Fruit fly (Drosophila melanogaster) whole organism, larva: ENCODE results near the gene KrT95D.

Experiments used
- noc ChIP-seq: fragments of 200-800 bp; sonication (Bioruptor generic); optimal IDR thresholded peaks from 3 replicates; lab custom pipeline; 2019; ENCODE audit warnings: missing biosample characterization, mild to moderate bottlenecking, missing genetic modification characterization, moderate library complexity

The KrT95D gene

dm6 chr3R:24031825-24032523 is at the start of gene KrT95D, which contains the start of gene Mettl3:
KrT95D (minus strand) TSS chr3R:24031827.
Mettl3 (plus strand) TSS chr3R:24032157.
- TF ChIP-seq noc (tag; lab: Kevin White, UChicago), result no peak

dm6 chr3R:24079613-24080012 is 48.0 kb upstream of the KrT95D start:
- TF ChIP-seq noc (tag; lab: Kevin White, UChicago), result no peak

dm6 chr3R:24079110-24079509 is 47.5 kb upstream of the KrT95D start:
- no peak for TF ChIP-seq noc (tag; lab: Kevin White, UChicago)

- TF ChIP-seq noc (tag; lab: Kevin White, UChicago), result no peak
Measured at dm6 chr3R:24073703-24074102, 42.1 kb upstream of the KrT95D start.

dm6 chr3R:24069965-24070364 is 38.3 kb upstream of the KrT95D start:
- no peak for TF ChIP-seq noc (tag; lab: Kevin White, UChicago)

dm6 chr3R:24068830-24069229 is 37.2 kb upstream of the KrT95D start:
- no peak for TF ChIP-seq noc (tag; lab: Kevin White, UChicago)

dm6 chr3R:24065718-24066117 is 34.1 kb upstream of the KrT95D start:
- no peak for TF ChIP-seq noc (tag; lab: Kevin White, UChicago)

dm6 chr3R:24058041-24058440 is 26.4 kb upstream of the KrT95D start, which contains the start of gene SMC1:
SMC1 (plus strand) TSS chr3R:24058287.
- no peak for TF ChIP-seq noc (tag; lab: Kevin White, UChicago)

- TF ChIP-seq noc (tag; lab: Kevin White, UChicago), result no peak
Measured at dm6 chr3R:24057188-24057587, 25.6 kb upstream of the KrT95D start, which contains the start of gene Hsp68. Hsp68 (minus strand) TSS chr3R:24057310.

dm6 chr3R:24054227-24054626 is 22.6 kb upstream of the KrT95D start, which contains the start of gene CG6000:
CG6000 (plus strand) TSS chr3R:24054391.
- TF ChIP-seq noc (tag; lab: Kevin White, UChicago), result no peak

dm6 chr3R:24053506-24054102 is 22.0 kb upstream of the KrT95D start:
- peak; percentile 71 for TF ChIP-seq noc (tag; lab: Kevin White, UChicago)

dm6 chr3R:24051459-24052165 is 20.0 kb upstream of the KrT95D start:
- TF ChIP-seq noc (tag; lab: Kevin White, UChicago), result peak; percentile 66

dm6 chr3R:24050690-24051440 is 19.2 kb upstream of the KrT95D start, which contains the start of the genes Atg6 and Pisd:
Atg6 (minus strand) TSS chr3R:24050782.
Pisd (plus strand) TSS chr3R:24050783.
- peak; percentile 49 for TF ChIP-seq noc (tag; lab: Kevin White, UChicago)

- peak; percentile 46 for TF ChIP-seq noc (tag; lab: Kevin White, UChicago)
Measured at dm6 chr3R:24047998-24048511, 16.4 kb upstream of the KrT95D start, which contains the start of gene Rox8. Rox8 (minus strand) TSS chr3R:24048265.
